Worm (Caenorhabditis elegans): ENCODE measurements around the gene F10D2.10.

- TF ChIP-seq attf-4 (tag; optimal IDR thresholded peaks at IDR 0.05) (no peak), daf-12 (tag; optimal IDR thresholded peaks at IDR 0.05) (no peak), Y5F2A.4 (GFP tag; optimal IDR thresholded peaks at IDR 0.05) (no peak), nhr-11 (tag; optimal IDR thresholded peaks at IDR 0.05) (no peak), pqm-1 (tag; optimal IDR thresholded peaks at IDR 0.05) (no peak), aly-2 (tag; optimal IDR thresholded peaks at IDR 0.05) (no peak), nhr-77 (tag; optimal IDR thresholded peaks at IDR 0.05) (no peak), R02D3.7 (tag; optimal IDR thresholded peaks at IDR 0.05) (no peak)
These were observed 14.1 kb downstream of the F10D2.10 start, which contains the start of gene ugt-40 for ce11 chrV:7141864-7142263.
